Fruit fly (Drosophila melanogaster) whole organism, wandering third instar larva: ENCODE measurements around the gene CG44005.
A peak's percentile ranks its signal among the peaks of the same experiment; 100 is the strongest.

Experiments
- Abd-B ChIP-seq: fragments of >200 bp; optimal IDR thresholded peaks from 2 replicates; lab custom pipeline; 2017; ENCODE audit warnings: missing biosample characterization, missing genetic modification characterization
- CG9705 ChIP-seq: fragments of 200-800 bp; sonication (Bioruptor generic); optimal IDR thresholded peaks from 2 replicates; lab custom pipeline; 2018; ENCODE audit warnings: missing biosample characterization, mild to moderate bottlenecking, missing genetic modification characterization
- Dfd ChIP-seq: fragments of >200 bp; optimal IDR thresholded peaks from 2 replicates; lab custom pipeline; 2017; ENCODE audit warnings: missing biosample characterization, missing genetic modification characterization
- Dif ChIP-seq: fragments of 200-275, 200-300 bp; sonication (Bioruptor generic); optimal IDR thresholded peaks from 2 replicates; lab custom pipeline; 2018; ENCODE audit warnings: missing biosample characterization, missing genetic modification characterization; ENCODE audit not compliant: partially characterized antibody
- GATAd ChIP-seq: sonication (Bioruptor generic); optimal IDR thresholded peaks from 2 replicates; lab custom pipeline; 2016; ENCODE audit warnings: missing biosample characterization, missing genetic modification characterization
- HLH106 ChIP-seq: fragments of 200-800 bp; optimal IDR thresholded peaks from 3 replicates; lab custom pipeline; 2019; ENCODE audit warnings: missing biosample characterization, mild to moderate bottlenecking, missing genetic modification characterization, moderate library complexity
- Hnf4 ChIP-seq: fragments of 200-800 bp; sonication (Bioruptor generic); optimal IDR thresholded peaks from 2 replicates; lab custom pipeline; 2016; ENCODE audit warnings: missing biosample characterization, mild to moderate bottlenecking, missing genetic modification characterization
- Hr78 ChIP-seq: fragments of >200 bp; optimal IDR thresholded peaks from 2 replicates; lab custom pipeline; 2017; ENCODE audit warnings: missing biosample characterization, missing genetic modification characterization
- Hr83 ChIP-seq: fragments of 200-300 bp; sonication (Bioruptor generic); optimal IDR thresholded peaks from 2 replicates; lab custom pipeline; 2016; ENCODE audit warnings: missing biosample characterization, mild to moderate bottlenecking, missing genetic modification characterization, moderate library complexity; ENCODE audit not compliant: poor library complexity, severe bottlenecking
- Jra ChIP-seq: sonication (Bioruptor generic); optimal IDR thresholded peaks from 2 replicates; lab custom pipeline; 2016; ENCODE audit warnings: missing biosample characterization, missing genetic modification characterization
- Mio ChIP-seq: sonication (Bioruptor generic); optimal IDR thresholded peaks from 2 replicates; lab custom pipeline; 2016; ENCODE audit warnings: missing biosample characterization, missing genetic modification characterization
- OdsH ChIP-seq: fragments of 200-800 bp; sonication (Bioruptor generic); optimal IDR thresholded peaks from 2 replicates; lab custom pipeline; 2016; ENCODE audit warnings: missing biosample characterization, mild to moderate bottlenecking, missing genetic modification characterization
- Rel ChIP-seq, 2 experiments: fragments of 200-800 bp; sonication (Bioruptor generic) in 1 of 2; optimal IDR thresholded peaks; 2 replicates in 1 of 2; 3 replicates in 1 of 2; lab custom pipeline; 2016 to 2019; ENCODE audit warnings: mild to moderate bottlenecking in 2 of 2, missing biosample characterization in 2 of 2, missing genetic modification characterization in 2 of 2, moderate library complexity in 1 of 2
- Sp1 ChIP-seq: fragments of 200-800 bp; sonication (Bioruptor generic); optimal IDR thresholded peaks from 3 replicates; lab custom pipeline; 2019; ENCODE audit warnings: missing biosample characterization, mild to moderate bottlenecking, missing genetic modification characterization, moderate library complexity
- br ChIP-seq: fragments of 200-800 bp; sonication (Bioruptor generic); optimal IDR thresholded peaks from 2 replicates; lab custom pipeline; 2016; ENCODE audit warnings: missing biosample characterization, missing genetic modification characterization
- brk ChIP-seq: fragments of 200-800 bp; sonication (Bioruptor generic); optimal IDR thresholded peaks from 2 replicates; lab custom pipeline; 2016; ENCODE audit warnings: missing biosample characterization, mild to moderate bottlenecking, missing genetic modification characterization
- dl ChIP-seq, 2 experiments: fragments of 175-275, 200-275 bp in 1 of 2; fragments of 200-275 bp in 1 of 2; sonication (Bioruptor generic); optimal IDR thresholded peaks; lab custom pipeline; 2018; ENCODE audit warnings: mild to moderate bottlenecking in 2 of 2, missing biosample characterization in 2 of 2, missing genetic modification characterization in 2 of 2, moderate library complexity in 2 of 2; ENCODE audit not compliant: partially characterized antibody in 2 of 2, insufficient read depth in 1 of 2
- dmrt93B ChIP-seq: fragments of 200-800 bp; sonication (Bioruptor generic); optimal IDR thresholded peaks from 2 replicates; lab custom pipeline; 2018; ENCODE audit warnings: missing biosample characterization, mild to moderate bottlenecking, missing genetic modification characterization
- dsf ChIP-seq: sonication (Bioruptor generic); optimal IDR thresholded peaks from 2 replicates; lab custom pipeline; 2016; ENCODE audit warnings: missing biosample characterization, missing genetic modification characterization, borderline replicate concordance
- ey ChIP-seq: fragments of 200-800 bp; sonication (Bioruptor generic); optimal IDR thresholded peaks from 2 replicates; lab custom pipeline; 2016; ENCODE audit warnings: missing biosample characterization, missing genetic modification characterization
- foxo ChIP-seq, 2 experiments: fragments of 200-800 bp; sonication (Bioruptor generic); optimal IDR thresholded peaks; 2 replicates in 1 of 2; 3 replicates in 1 of 2; lab custom pipeline; 2016 to 2017; ENCODE audit warnings: missing biosample characterization in 2 of 2, missing genetic modification characterization in 2 of 2
- fru ChIP-seq: fragments of 200-800 bp; sonication (Bioruptor generic); optimal IDR thresholded peaks from 3 replicates; lab custom pipeline; 2016; ENCODE audit warnings: missing biosample characterization, mild to moderate bottlenecking, missing genetic modification characterization
- h ChIP-seq: fragments of 200-800 bp; sonication (Bioruptor generic); optimal IDR thresholded peaks from 3 replicates; lab custom pipeline; 2016; ENCODE audit warnings: missing biosample characterization, mild to moderate bottlenecking, missing genetic modification characterization
- jim ChIP-seq: fragments of 175-275, 200-325 bp; sonication (Bioruptor generic); optimal IDR thresholded peaks from 2 replicates; lab custom pipeline; 2016; ENCODE audit warnings: missing biosample characterization, mild to moderate bottlenecking, missing genetic modification characterization
- lola ChIP-seq: fragments of >200 bp; optimal IDR thresholded peaks from 2 replicates; lab custom pipeline; 2017; ENCODE audit warnings: missing biosample characterization, missing genetic modification characterization
- pan ChIP-seq: fragments of >200 bp; optimal IDR thresholded peaks from 2 replicates; lab custom pipeline; 2017
- psq ChIP-seq: fragments of 200-800 bp; sonication (Bioruptor generic); optimal IDR thresholded peaks from 3 replicates; lab custom pipeline; 2017; ENCODE audit warnings: missing biosample characterization, mild to moderate bottlenecking, missing genetic modification characterization, moderate library complexity
- rgr ChIP-seq: fragments of 200-800 bp; sonication (Bioruptor generic); optimal IDR thresholded peaks from 3 replicates; lab custom pipeline; 2016; ENCODE audit warnings: missing biosample characterization, mild to moderate bottlenecking, missing genetic modification characterization
- sv ChIP-seq: fragments of 200-800 bp; sonication (Bioruptor generic); optimal IDR thresholded peaks from 3 replicates; lab custom pipeline; 2016; ENCODE audit warnings: missing biosample characterization, missing genetic modification characterization
- tai ChIP-seq: sonication (Bioruptor generic); optimal IDR thresholded peaks from 2 replicates; lab custom pipeline; 2016; ENCODE audit warnings: missing biosample characterization, missing genetic modification characterization
- usp ChIP-seq: fragments of >200 bp; optimal IDR thresholded peaks from 2 replicates; lab custom pipeline; 2017; ENCODE audit warnings: missing biosample characterization, missing genetic modification characterization
- woc ChIP-seq: sonication (Bioruptor generic); optimal IDR thresholded peaks from 2 replicates; lab custom pipeline; 2016; ENCODE audit warnings: missing biosample characterization, mild to moderate bottlenecking, missing genetic modification characterization

Gene CG44005

dm6 chr3L:18077649-18078417 lies 5.9 kb upstream of the CG44005 start:
- TF ChIP-seq Hnf4 = peak; percentile 5
- TF ChIP-seq psq (GFP tag; lab: Kevin White, UChicago) = peak; percentile 73
- TF ChIP-seq GATAd (GFP tag; lab: Kevin White, UChicago) = no peak
- peak; percentile 52 for TF ChIP-seq rgr
- peak; percentile 81 for TF ChIP-seq Sp1 (GFP tag; lab: Kevin White, UChicago)
- peak; percentile 45 for TF ChIP-seq OdsH
- TF ChIP-seq h (GFP tag; lab: Kevin White, UChicago) = peak; percentile 17
- peak in 1 of 2 experiments; percentile 19 for TF ChIP-seq dl (GFP tag; optimal IDR thresholded peaks at IDR 0.05; lab: Kevin White, UChicago; ENCODE audit: insufficient read depth in 1 of 2, partially characterized antibody in 2 of 2)
- peak; percentile 78 for TF ChIP-seq HLH106 (tag; lab: Kevin White, UChicago)
- peak; percentile 41 for TF ChIP-seq woc (GFP tag; lab: Kevin White, UChicago)
- peak; percentile 15 for TF ChIP-seq Hr83 (GFP tag; lab: Kevin White, UChicago)
- TF ChIP-seq dsf (GFP tag; lab: Kevin White, UChicago) = no peak
- no peak for TF ChIP-seq sv
- peak in 1 of 2 experiments; percentile 69 for TF ChIP-seq foxo (GFP tag; optimal IDR thresholded peaks at IDR 0.05; lab: Kevin White, UChicago)
- peak; percentile 56 for TF ChIP-seq Dif
- TF ChIP-seq Rel (GFP tag; optimal IDR thresholded peaks at IDR 0.05; lab: Kevin White, UChicago) = no peak
- peak; percentile 6 for TF ChIP-seq Rel (tag; optimal IDR thresholded peaks at IDR 0.05; lab: Kevin White, UChicago)
- TF ChIP-seq fru (GFP tag; lab: Kevin White, UChicago) = peak; percentile 48
- no peak for TF ChIP-seq lola (GFP tag; lab: Kevin White, UChicago)
- TF ChIP-seq Mio = no peak
- TF ChIP-seq ey (GFP tag; lab: Kevin White, UChicago) = no peak
- peak; percentile 79 for TF ChIP-seq dmrt93B (GFP tag; lab: Kevin White, UChicago)
- TF ChIP-seq CG9705 (GFP tag; lab: Kevin White, UChicago) = peak; percentile 51

- TF ChIP-seq pan (lab: Kevin White, UChicago) (no peak), CG9705 (GFP tag; lab: Kevin White, UChicago) (no peak), usp (GFP tag; lab: Kevin White, UChicago) (no peak), lola (GFP tag; lab: Kevin White, UChicago) (no peak), br (GFP tag; lab: Kevin White, UChicago) (no peak), Dfd (GFP tag; lab: Kevin White, UChicago) (no peak), Jra (no peak), Abd-B (GFP tag; lab: Kevin White, UChicago) (no peak), dl (GFP tag; optimal IDR thresholded peaks at IDR 0.05; lab: Kevin White, UChicago; ENCODE audit: insufficient read depth in 1 of 2, partially characterized antibody in 2 of 2) (no peak), ey (GFP tag; lab: Kevin White, UChicago) (no peak), jim (GFP tag; lab: Kevin White, UChicago) (no peak), Rel (GFP tag; optimal IDR thresholded peaks at IDR 0.05; lab: Kevin White, UChicago) (no peak), Rel (tag; optimal IDR thresholded peaks at IDR 0.05; lab: Kevin White, UChicago) (no peak), tai (GFP tag; lab: Kevin White, UChicago) (no peak), GATAd (GFP tag; lab: Kevin White, UChicago) (no peak), brk (GFP tag; lab: Kevin White, UChicago) (no peak), sv (no peak), dsf (GFP tag; lab: Kevin White, UChicago) (no peak), Hr78 (no peak), dmrt93B (GFP tag; lab: Kevin White, UChicago) (no peak)
- TF ChIP-seq, all 38 proteins: peak for 0
Observed at dm6 chr3L:18076649-18077048, 4.7 kb upstream of the CG44005 start.

- no peak for TF ChIP-seq brk (GFP tag; lab: Kevin White, UChicago)
- TF ChIP-seq, all 38 proteins: peak for 0
Observed at dm6 chr3L:18075853-18076252, 3.9 kb upstream of the CG44005 start.

- TF ChIP-seq rgr (no peak), Rel (GFP tag; optimal IDR thresholded peaks at IDR 0.05; lab: Kevin White, UChicago) (no peak), Rel (tag; optimal IDR thresholded peaks at IDR 0.05; lab: Kevin White, UChicago) (no peak)
Observed at dm6 chr3L:18074988-18075387, 3.1 kb upstream of the CG44005 start.
